Worm (Caenorhabditis elegans) whole organism, mixed stage, embryonic: Measurements from ENCODE around the gene F46F5.11.
"Not testable (repeated sequence)": the region's sequence is repeated elsewhere in the genome, so short reads cannot be mapped to it uniquely, and the experiment has no call there.

Source experiments
- blmp-1 ChIP-seq: fragments of 150-350 bp; optimal IDR thresholded peaks from 2 replicates; lab custom pipeline; 2014; ENCODE audit warnings: missing biosample characterization, missing genetic modification characterization
- ces-1 ChIP-seq: fragments of 150-350 bp; optimal IDR thresholded peaks from 2 replicates; lab custom pipeline; 2014; ENCODE audit warnings: missing biosample characterization, missing genetic modification reagents, missing genetic modification characterization
- elt-1 ChIP-seq: sonication (generic microtip); optimal IDR thresholded peaks from 2 replicates; lab custom pipeline; 2017; ENCODE audit warnings: missing genetic modification characterization, mild to moderate bottlenecking, missing compliant biosample characterization, antibody characterized with exemption, moderate library complexity, borderline replicate concordance; ENCODE audit not compliant: insufficient read depth
- elt-3 ChIP-seq: fragments of 150-350 bp; optimal IDR thresholded peaks from 2 replicates; lab custom pipeline; 2014; ENCODE audit warnings: missing biosample characterization, missing genetic modification characterization
- lsy-2 ChIP-seq: fragments of 150-350 bp; optimal IDR thresholded peaks from 2 replicates; lab custom pipeline; 2014; ENCODE audit warnings: missing biosample characterization, missing genetic modification characterization
- mab-5 ChIP-seq: fragments of 150-350 bp; optimal IDR thresholded peaks from 2 replicates; lab custom pipeline; 2014; ENCODE audit warnings: missing biosample characterization, missing genetic modification characterization
- mep-1 ChIP-seq: fragments of 150-350 bp; optimal IDR thresholded peaks from 2 replicates; lab custom pipeline; 2017; ENCODE audit warnings: missing biosample characterization, missing genetic modification reagents, missing genetic modification characterization, inconsistent platforms
- nhr-2 ChIP-seq: fragments of 150-350 bp; optimal IDR thresholded peaks from 2 replicates; lab custom pipeline; 2014; ENCODE audit warnings: missing biosample characterization, missing genetic modification characterization
- nhr-237 ChIP-seq: fragments of 150-350 bp; optimal IDR thresholded peaks from 2 replicates; lab custom pipeline; 2014; ENCODE audit warnings: missing biosample characterization, missing genetic modification characterization
- nhr-28 ChIP-seq: fragments of 150-350 bp; optimal IDR thresholded peaks from 2 replicates; lab custom pipeline; 2014; ENCODE audit warnings: missing biosample characterization, missing genetic modification characterization
- pha-4 ChIP-seq: fragments of 150-350 bp; optimal IDR thresholded peaks from 2 replicates; lab custom pipeline; 2018; ENCODE audit warnings: missing biosample characterization, missing genetic modification reagents, missing genetic modification characterization
- sem-2 ChIP-seq: fragments of 200-800 bp; sonication (Bioruptor generic); optimal IDR thresholded peaks from 2 replicates; lab custom pipeline; 2018; ENCODE audit warnings: mild to moderate bottlenecking, missing genetic modification characterization, missing compliant biosample characterization
- sptf-1 ChIP-seq: sonication (generic microtip); optimal IDR thresholded peaks from 2 replicates; lab custom pipeline; 2017; ENCODE audit warnings: mild to moderate bottlenecking, missing genetic modification characterization, moderate library complexity, missing compliant biosample characterization
- tbx-8 ChIP-seq: fragments of 200-800 bp; sonication (Bioruptor generic); optimal IDR thresholded peaks from 2 replicates; lab custom pipeline; 2018; ENCODE audit warnings: mild to moderate bottlenecking, missing genetic modification characterization, moderate library complexity, missing compliant biosample characterization

DNA sequence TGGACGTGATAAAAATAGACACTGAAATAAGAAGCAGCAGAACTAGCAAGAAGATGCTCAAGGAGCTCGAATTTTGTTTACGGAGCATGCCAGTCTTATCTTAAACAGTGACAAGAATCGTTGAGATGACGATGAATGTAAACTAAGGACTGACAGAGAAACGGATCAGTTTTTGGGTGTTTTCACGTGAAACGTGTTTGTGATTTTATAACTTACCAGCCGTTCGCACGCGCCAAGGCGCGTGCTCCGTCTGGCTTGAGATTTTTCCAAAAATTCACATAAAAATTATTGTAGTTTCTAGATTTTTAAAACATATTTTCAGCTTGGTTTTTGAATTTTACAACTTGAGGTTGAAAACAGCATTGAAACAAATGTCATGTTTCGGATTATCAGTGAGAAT lies 42.0 kb downstream of the F46F5.11 start, which contains the start of gene F28A10.5:
- TF ChIP-seq sem-2 (GFP tag; lab: Kevin White, UChicago); pha-4; sptf-1; elt-3 (tag; lab: Kevin White, UChicago); mep-1 (tag; lab: Kevin White, UChicago); elt-1 (tag; lab: Kevin White, UChicago); nhr-28 (tag; lab: Kevin White, UChicago); nhr-237 (tag; lab: Kevin White, UChicago); nhr-2 (tag; lab: Kevin White, UChicago); mab-5 (tag; lab: Kevin White, UChicago); blmp-1; lsy-2 (tag; lab: Kevin White, UChicago); tbx-8 (GFP tag; lab: Kevin White, UChicago); ces-1 (GFP tag; lab: Kevin White, UChicago): not testable (repeated sequence)
